Worm (Caenorhabditis elegans): ENCODE data around the gene sre-27.

sre-27 gene

DNA sequence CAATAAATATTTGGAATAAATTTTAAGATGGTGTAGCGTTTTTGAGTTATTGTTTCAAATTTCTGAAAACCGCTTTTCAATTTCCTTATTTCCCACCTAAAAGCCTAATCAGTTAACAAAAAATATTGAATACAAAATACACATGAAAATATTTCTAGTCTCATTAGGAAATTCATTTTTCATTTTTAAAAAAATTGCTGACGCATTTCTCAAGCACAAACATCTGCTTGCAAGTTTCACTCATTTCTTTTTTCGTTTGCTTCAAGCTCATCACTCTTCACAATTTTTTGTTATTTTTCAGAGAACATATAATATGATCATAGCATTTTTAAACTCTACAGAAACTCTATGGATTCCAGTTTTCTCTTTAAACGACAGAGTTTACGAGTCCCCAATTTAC is 29.4 kb downstream of the sre-27 start, which contains the start of gene sre-41:
TSS of gene sre-41 (plus strand) at position 301 of the 400 bp plus-strand sequence.
- no peak for TF ChIP-seq unc-62 (GFP tag; optimal IDR thresholded peaks at IDR 0.05)

DNA sequence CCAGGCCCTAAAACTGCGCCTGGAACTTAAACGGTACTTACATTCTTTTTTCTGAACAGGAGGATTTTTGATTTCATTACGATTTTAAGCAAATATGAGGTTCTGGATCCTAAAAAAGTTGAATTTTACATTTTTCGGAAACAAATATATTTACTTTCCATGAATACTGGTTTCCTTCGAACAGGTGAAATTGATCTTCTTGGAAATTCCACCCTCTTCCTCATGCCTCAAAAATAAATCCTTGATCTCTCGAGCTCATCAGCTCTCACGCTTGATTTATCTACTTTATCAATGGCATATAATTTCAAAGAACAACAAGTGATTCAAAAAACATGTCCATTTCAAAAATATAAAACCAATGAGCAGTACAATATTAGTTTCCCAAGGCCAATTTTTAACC is 29.9 kb downstream of the sre-27 start:
- no peak for TF ChIP-seq unc-62 (GFP tag; optimal IDR thresholded peaks at IDR 0.05)

DNA sequence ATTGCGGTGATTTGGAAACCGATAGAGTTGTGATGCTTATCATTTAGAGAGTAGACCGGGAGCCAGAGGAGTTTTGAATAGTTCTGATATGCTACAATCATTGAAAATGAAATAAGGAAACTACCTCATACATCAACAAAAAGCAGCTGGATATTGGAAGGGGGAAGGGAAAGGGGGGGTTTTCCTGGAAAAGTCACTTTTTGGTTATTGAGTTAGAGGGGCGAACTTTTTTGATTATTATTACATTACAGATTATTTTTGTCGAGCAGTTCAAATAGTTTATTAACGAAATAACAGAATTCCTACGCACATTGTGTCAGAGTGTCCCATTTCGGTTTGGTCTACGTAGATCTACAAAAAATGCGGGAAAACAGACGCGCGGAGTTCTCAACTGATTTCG is 30.6 kb downstream of the sre-27 start, which contains the start of gene sre-42:
TSS of gene sre-42 (minus strand) at position 101 of the 400 bp plus-strand sequence.
- TF ChIP-seq unc-62 (GFP tag; optimal IDR thresholded peaks at IDR 0.05) = no peak

DNA sequence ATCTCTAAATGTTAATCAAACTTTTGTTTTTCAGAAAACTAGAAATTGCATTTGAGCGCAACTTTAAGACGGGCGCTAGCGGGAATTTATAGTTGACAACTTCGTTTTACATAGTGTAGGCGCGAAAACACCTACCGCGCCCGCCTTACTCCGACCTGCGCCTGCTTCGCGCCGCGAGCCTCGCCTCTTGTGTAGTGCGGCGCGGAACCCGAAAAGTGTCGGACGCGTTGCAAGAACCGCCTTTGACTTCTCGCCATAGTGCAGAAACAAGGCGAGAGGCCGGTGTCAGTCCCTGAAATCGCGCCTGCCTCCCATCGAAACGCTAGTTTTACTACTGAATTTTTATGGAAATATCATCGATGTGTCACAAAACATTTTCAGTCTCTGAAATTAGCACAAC is 31.6 kb downstream of the sre-27 start:
- TF ChIP-seq unc-62 (GFP tag; optimal IDR thresholded peaks at IDR 0.05) = no peak

DNA sequence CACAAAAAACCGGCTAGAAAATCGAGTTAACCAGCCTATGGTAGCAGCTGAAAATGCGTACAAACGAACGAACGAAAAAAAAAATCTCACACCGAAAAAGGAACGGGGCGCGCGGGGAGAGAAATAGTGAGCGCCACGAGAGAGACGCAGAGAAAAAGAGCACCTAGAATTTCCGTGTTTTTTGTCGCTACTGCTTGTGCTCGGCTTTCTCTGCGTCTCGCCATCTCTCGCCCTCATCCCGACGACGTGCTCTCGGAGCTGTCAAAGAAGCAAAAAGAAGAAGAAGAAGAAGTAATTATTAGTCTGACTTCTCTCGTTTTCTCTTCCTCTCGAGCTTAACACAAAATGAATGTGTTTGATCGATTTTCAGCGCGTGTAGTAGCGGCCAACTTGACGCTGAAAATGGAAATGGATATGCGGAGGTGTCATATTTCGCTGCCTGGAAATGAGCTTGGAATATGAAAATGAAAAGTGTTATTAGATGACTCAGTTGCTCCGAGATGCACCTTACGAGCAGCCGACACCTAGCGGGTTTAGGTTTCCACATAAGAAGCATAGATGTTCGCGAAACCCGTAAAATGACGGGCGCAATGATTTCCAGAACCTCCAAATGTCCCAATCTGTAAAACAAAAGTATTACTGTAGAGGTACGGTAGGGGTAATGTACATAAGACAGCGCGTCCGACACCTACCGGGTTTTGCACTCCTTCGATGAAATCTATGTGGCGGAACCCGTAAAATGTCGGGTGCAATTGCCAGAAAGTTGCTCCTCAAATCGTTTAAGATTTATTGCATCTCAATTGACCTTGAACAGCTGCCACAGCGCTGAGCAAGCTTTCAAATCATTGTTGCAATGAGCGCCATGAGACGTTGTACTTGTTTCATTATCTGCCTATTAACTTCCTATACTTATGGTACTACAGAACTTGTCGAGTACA is 34.5 kb downstream of the sre-27 start, which contains the start of gene btb-14:
TSS of gene btb-14 (plus strand) at position 839 of the 938 bp plus-strand sequence.
- no peak for TF ChIP-seq unc-62 (GFP tag; optimal IDR thresholded peaks at IDR 0.05)

DNA sequence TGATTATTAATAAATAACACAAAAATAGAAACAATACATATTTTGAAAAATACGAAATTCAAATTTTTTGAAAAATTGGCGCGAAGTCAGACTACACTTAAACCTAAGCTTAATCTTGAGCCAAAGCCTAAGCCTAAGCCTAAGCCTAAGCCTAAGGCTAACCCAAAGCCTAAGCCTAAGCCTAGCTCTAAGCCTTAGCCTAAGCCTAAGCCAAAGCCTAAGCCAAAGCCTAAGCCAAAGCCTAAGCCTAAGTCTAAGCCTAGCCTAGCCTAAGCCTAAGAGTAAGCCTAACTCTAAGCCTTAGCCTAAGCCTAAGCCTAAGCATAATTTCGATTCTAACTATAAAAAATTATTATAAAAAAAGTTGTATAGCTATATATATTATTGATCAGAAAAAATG is 36.5 kb downstream of the sre-27 start:
- TF ChIP-seq unc-62 (GFP tag; optimal IDR thresholded peaks at IDR 0.05) = no peak

DNA sequence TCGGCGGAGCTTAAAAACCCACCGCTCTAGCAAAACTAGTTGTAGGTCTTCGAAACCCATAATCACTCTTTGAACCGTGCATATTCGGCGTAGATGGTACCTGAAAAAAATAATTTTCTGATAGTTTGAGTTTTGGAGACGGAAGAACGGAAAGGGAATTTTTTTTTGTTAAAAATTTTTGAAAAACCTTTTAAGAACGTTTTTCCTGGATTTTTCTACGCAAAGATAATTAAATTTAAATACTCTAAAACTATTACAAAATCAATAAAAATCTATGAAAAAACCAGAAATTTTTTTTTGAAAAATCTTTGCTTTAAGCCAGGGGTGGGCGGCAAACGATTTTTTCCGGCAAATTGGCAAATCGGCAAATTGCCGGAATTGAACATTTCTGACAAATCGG is 38.0 kb downstream of the sre-27 start, which contains the start of gene marc-5:
TSS of gene marc-5 (minus strand) at position 101 of the 400 bp plus-strand sequence.
- no peak for TF ChIP-seq unc-62 (GFP tag; optimal IDR thresholded peaks at IDR 0.05)

DNA sequence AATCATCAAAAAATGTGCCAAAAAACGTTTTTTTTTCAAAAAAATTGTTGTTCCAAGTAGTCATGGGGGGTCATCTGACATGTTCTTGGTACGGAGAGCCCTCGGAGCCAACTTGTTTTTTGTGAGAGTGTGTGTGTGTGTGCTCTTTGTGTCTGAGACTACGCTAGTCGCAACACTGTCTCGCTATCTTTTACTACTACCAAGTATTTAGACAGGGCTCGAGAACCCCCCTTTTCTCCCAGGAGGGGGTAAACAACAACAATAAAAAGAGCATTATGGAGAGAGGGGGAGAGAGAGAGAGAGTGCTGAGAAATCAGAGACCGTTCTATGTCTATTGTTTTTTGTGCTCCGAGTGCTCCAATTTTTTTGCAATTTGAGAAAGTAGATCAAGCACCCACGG is 38.6 kb downstream of the sre-27 start:
- no peak for TF ChIP-seq unc-62 (GFP tag; optimal IDR thresholded peaks at IDR 0.05)

DNA sequence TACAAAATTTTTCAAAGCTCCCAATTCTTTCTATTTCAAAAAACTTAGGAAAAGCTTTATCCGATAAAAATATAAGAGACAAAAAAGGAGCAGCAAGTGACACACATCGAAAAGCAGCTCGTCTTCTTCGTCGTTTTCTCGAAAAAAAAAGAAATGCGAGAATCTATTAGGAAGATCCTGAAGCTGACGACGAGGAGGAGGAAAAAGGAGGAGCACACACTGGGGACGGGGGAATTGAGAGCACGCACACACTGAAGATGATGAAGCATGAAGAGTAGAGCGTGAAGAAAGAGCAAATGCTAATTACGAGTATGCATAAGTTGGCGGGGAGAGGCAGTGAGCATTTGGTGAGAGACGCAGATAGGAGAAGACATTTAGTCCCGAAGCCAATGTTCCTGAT is 43.5 kb downstream of the sre-27 start:
- no peak for TF ChIP-seq unc-62 (GFP tag; optimal IDR thresholded peaks at IDR 0.05)

DNA sequence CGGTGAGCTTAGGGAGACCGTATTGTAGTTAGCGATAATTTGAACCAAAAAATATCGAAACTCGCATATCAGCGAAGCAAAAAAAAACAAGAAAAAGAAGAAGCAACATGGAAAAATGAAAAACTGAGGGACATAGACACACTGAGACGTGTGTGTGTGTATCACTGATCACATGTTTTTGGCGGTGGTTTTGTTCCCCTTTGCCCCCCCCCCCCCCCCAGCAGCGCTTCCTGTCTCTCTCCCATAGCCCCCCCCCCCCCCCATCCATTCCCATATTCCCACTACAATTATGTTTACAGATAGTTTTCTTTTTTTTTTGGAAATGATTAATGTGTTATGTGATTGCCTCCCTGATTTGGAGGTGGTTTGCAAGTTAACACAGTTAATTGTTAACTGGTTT is 48.2 kb downstream of the sre-27 start:
- no peak for TF ChIP-seq unc-62 (GFP tag; optimal IDR thresholded peaks at IDR 0.05)

Measured in whole organism, dauer.